Fruit fly (Drosophila melanogaster) whole organism, prepupa: Measurements from ENCODE around the gene Ilk.

Source experiments
- Blimp-1 ChIP-seq: fragments of 200-800 bp; sonication (Bioruptor generic); optimal IDR thresholded peaks from 3 replicates; lab custom pipeline; 2017; ENCODE audit warnings: missing biosample characterization, missing genetic modification characterization, mild to moderate bottlenecking, moderate library complexity, missing genetic modification reagents
- OdsH ChIP-seq: fragments of 200-800 bp; sonication (Bioruptor generic); optimal IDR thresholded peaks from 3 replicates; lab custom pipeline; 2016; ENCODE audit warnings: missing biosample characterization, missing genetic modification characterization
- eg ChIP-seq: fragments of 200-800 bp; sonication (Bioruptor generic); IDR thresholded peaks from 3 replicates; pipeline ENCODE4 v1.3.6; 2022; ENCODE audit warnings: missing biosample characterization, missing genetic modification characterization

dm6 chr3L:21193170-21193569, 23.5 kb upstream of the Ilk start, which contains the start of gene CG42337:
- TF ChIP-seq Blimp-1 (GFP tag; lab: Kevin White, UChicago) (no peak), OdsH (GFP tag; lab: Kevin White, UChicago) (no peak), eg (GFP tag; lab: Robert Waterston, UW) (no peak)
